Worm (Caenorhabditis elegans) whole organism, young adult: ENCODE data around the gene T13F2.2.

Experiments
- Y53F4B.3 ChIP-seq: fragments of 200-800 bp; sonication (Bioruptor generic); IDR thresholded peaks from 2 replicates; pipeline ENCODE4 v1.3.6; 2022; ENCODE audit warnings: missing genetic modification reagents, missing genetic modification characterization, missing compliant biosample characterization
- dpl-1 ChIP-seq: fragments of 150-350 bp; optimal IDR thresholded peaks from 2 replicates; lab custom pipeline; 2014; ENCODE audit warnings: missing biosample characterization, missing genetic modification reagents, missing genetic modification characterization
- egl-44 ChIP-seq: fragments of 200-800 bp; sonication (Bioruptor generic); IDR thresholded peaks from 2 replicates; pipeline ENCODE4 v1.3.6; 2022; ENCODE audit warnings: missing genetic modification reagents, missing genetic modification characterization, missing compliant biosample characterization
- lir-1 ChIP-seq: fragments of 200-800 bp; sonication (Bioruptor generic); conservative IDR thresholded peaks from 2 replicates; pipeline ENCODE4 v1.3.6; 2022; ENCODE audit warnings: missing genetic modification reagents, missing genetic modification characterization, missing compliant biosample characterization
- mxl-1 ChIP-seq: sonication (generic microtip); optimal IDR thresholded peaks from 2 replicates; lab custom pipeline; 2016; ENCODE audit warnings: missing genetic modification characterization, missing compliant biosample characterization
- nhr-120 ChIP-seq: fragments of 200-800 bp; sonication (Bioruptor generic); IDR thresholded peaks from 2 replicates; pipeline ENCODE4 v1.3.6; 2022; ENCODE audit warnings: missing genetic modification characterization, missing compliant biosample characterization

DNA sequence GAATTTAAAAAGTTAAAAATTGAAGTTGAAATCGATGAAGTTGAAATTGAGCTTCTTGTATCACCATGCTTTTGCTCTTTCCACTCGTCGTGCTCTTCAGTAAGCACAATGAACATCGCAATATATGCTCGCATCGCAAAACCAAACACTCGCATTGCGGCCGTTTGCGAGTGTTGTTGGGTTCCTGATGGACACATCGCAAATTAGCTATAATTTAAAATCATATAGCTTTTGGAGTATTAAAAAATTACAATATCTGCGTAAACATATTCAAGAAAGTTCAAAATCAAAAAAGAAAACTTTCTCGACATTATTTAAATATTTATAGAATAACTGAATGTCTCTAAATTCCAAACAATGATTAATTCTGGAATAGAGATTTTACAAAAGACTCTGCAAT lies 44.9 kb upstream of the T13F2.2 start, which contains the start of gene K07F5.17:
- no peak for TF ChIP-seq egl-44
- TF ChIP-seq mxl-1 (tag; lab: Kevin White, UChicago): no peak
- no peak for TF ChIP-seq Y53F4B.3 (GFP tag; lab: Robert Waterston, UW)
- TF ChIP-seq nhr-120: no peak
- TF ChIP-seq lir-1: no peak
- no peak for TF ChIP-seq dpl-1 (GFP tag; lab: Kevin White, UChicago)
